Worm (Caenorhabditis elegans) whole organism, L2 larva: ENCODE results near the gene R09A8.5.

ENCODE experiments used
- blmp-1 ChIP-seq: sonication (generic microtip); optimal IDR thresholded peaks from 2 replicates; lab custom pipeline; 2017; ENCODE audit warnings: missing genetic modification characterization, mild to moderate bottlenecking, missing compliant biosample characterization, antibody characterized with exemption, moderate library complexity; ENCODE audit not compliant: insufficient read depth
- lsy-2 ChIP-seq, 2 experiments: fragments of 150-350 bp in 1 of 2; sonication (generic microtip) in 1 of 2; optimal IDR thresholded peaks; 2 replicates each; lab custom pipeline; 2014 to 2017; ENCODE audit warnings: missing biosample characterization in 2 of 2, missing genetic modification characterization in 2 of 2
- mdl-1 ChIP-seq, 2 experiments: fragments of 150-350 bp in 1 of 2; sonication (generic microtip) in 1 of 2; optimal IDR thresholded peaks; 2 replicates each; lab custom pipeline; 2017; ENCODE audit warnings: missing biosample characterization in 2 of 2, missing genetic modification characterization in 2 of 2
- nhr-11 ChIP-seq: fragments of 150-350 bp; optimal IDR thresholded peaks from 2 replicates; lab custom pipeline; 2014; ENCODE audit warnings: missing biosample characterization, missing genetic modification characterization
- nhr-129 ChIP-seq: fragments of 150-350 bp; optimal IDR thresholded peaks from 2 replicates; lab custom pipeline; 2014; ENCODE audit warnings: missing biosample characterization, missing genetic modification characterization
- nhr-237 ChIP-seq: fragments of 150-350 bp; optimal IDR thresholded peaks from 2 replicates; lab custom pipeline; 2014; ENCODE audit warnings: missing biosample characterization, missing genetic modification characterization
- unc-55 ChIP-seq: fragments of 150-350 bp; sonication (generic microtip); optimal IDR thresholded peaks from 3 replicates; lab custom pipeline; 2014; ENCODE audit warnings: missing biosample characterization, missing genetic modification reagents, missing genetic modification characterization

The R09A8.5 gene

DNA sequence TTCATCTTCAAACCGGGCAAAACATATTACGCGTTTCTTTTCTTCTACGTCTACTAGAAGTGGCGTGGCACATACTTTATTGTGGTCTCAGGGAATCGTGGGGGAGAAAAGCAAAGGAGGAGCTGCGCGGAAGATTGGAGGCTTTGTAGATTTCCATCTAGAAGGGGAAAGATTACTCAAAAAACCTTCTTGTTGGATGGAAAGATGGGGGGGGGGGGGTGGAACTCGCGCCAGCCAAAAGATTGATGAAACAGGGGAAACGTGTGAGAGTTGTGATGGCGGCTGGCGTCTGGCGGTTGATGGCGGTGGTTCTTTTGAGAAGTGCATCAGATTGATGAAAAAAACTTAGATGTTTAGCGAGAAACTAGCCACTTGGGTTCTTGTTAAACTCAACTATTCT is 50.9 kb downstream of the R09A8.5 start:
- TF ChIP-seq nhr-129 (tag; lab: Kevin White, UChicago): no peak
- TF ChIP-seq lsy-2 (tag; optimal IDR thresholded peaks at IDR 0.05; lab: Kevin White, UChicago): no peak
- no peak for TF ChIP-seq mdl-1 (tag; optimal IDR thresholded peaks at IDR 0.05; lab: Kevin White, UChicago)
- TF ChIP-seq nhr-11 (tag; lab: Kevin White, UChicago): no peak
- TF ChIP-seq blmp-1 (tag; lab: Kevin White, UChicago): no peak
- TF ChIP-seq nhr-237: no peak
- TF ChIP-seq unc-55: peak; percentile 53
- TF ChIP-seq, all 48 proteins: peak for 1
